Worm (Caenorhabditis elegans): ENCODE data around the gene sqst-2.

sqst-2 gene

DNA sequence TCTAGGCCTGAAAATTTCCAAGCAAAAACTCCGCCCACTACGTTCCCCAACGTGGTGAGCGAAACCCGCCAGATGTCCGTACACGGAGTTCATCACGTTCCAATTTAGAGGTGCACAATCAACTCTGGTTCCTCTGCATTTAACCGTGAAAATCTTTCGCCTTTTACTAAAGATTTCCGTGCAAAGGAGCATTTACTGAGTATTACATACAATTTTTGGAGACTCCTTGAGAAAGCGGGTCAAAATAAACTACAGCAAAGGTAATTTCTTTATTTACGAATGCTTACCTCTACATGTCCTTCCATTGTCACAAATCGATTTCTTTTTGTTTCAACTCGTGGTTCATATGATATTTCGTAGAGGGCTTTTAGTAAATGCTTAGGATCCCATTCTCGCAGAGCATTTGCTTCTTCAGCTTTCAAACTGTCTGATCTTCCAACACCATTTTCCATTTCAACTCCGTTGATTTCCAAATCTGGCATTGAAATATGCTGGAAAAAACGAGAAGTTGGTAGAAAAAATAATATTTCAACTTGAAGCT, 12.1 kb downstream of the sqst-2 start, which contains the start of gene F42C5.9:
F42C5.9 (minus strand) TSS at position 491 of the 541 bp plus-strand sequence.
- peak; percentile 1 for TF ChIP-seq ama-1 (optimal IDR thresholded peaks at IDR 0.05)
- no peak for TF ChIP-seq ets-7 (tag; optimal IDR thresholded peaks at IDR 0.05)

DNA sequence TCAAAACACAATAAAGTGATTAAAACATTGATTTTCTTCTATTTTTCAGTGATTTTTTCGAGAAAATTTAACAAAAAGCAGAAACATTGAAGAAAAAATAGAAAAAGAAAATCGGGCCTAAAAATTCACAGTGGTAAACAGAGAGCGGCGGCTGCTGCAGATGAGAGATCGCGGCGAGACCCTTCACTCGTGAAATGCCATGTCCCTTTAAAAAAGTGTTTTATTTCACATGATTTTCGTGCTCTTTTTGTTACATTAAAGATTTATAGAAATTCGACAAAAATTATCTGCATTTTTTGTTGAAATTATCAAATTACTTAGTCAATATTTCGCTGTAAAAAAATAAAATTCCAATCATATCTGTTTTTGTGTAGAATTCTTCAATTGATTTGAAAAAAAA, 14.8 kb downstream of the sqst-2 start:
- TF ChIP-seq pes-1 (GFP tag; IDR thresholded peaks at IDR 0.05) (no peak), tbx-37 (GFP tag; conservative IDR thresholded peaks at IDR 0.05) (no peak), ama-1 (optimal IDR thresholded peaks at IDR 0.05) (no peak), flt-1 (GFP tag; IDR thresholded peaks at IDR 0.05) (no peak), tbx-11 (GFP tag; IDR thresholded peaks at IDR 0.05) (no peak), hnd-1 (tag; optimal IDR thresholded peaks at IDR 0.05) (no peak), aly-1 (tag; optimal IDR thresholded peaks at IDR 0.05) (no peak)

DNA sequence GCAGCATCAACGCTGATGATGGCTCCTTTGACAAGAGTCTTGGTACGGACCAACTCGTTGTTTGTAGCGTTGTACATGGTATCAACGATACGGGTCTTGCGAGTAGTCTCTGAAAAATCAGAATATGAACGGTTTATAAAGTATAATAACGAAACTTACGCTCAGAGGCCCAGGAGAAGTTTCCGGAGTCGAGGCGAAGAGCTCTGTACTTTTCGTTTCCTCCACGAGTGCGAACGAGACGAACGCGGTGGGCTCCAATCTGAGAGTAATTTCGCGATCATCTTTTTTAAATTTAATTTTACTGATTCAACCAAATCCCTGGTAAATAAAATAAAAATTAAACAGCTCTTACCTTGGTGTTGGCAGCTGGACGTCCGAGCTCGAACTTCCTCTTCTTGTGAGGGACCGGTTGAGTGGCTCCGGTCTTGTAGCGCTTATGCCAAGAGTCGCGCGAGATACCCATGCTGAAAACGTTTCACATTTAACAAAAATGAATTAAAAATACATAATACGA, 15.3 kb downstream of the sqst-2 start, which contains the start of gene rps-8:
rps-8 (minus strand) TSS at position 464 of the 514 bp plus-strand sequence.
- TF ChIP-seq hmg-4 (GFP tag; optimal IDR thresholded peaks at IDR 0.05), result no peak
- TF ChIP-seq sea-1 (GFP tag; conservative IDR thresholded peaks at IDR 0.05), result no peak
- TF ChIP-seq ets-7 (tag; optimal IDR thresholded peaks at IDR 0.05), result no peak
- TF ChIP-seq ceh-36 (tag; optimal IDR thresholded peaks at IDR 0.05), result no peak
- no peak for TF ChIP-seq tra-4 (tag; optimal IDR thresholded peaks at IDR 0.05)
- no peak for TF ChIP-seq B0310.2 (tag; optimal IDR thresholded peaks at IDR 0.05)
- no peak for TF ChIP-seq pes-1 (GFP tag; IDR thresholded peaks at IDR 0.05)
- TF ChIP-seq hmbx-1 (tag; optimal IDR thresholded peaks at IDR 0.05), result no peak
- TF ChIP-seq tbx-37 (GFP tag; conservative IDR thresholded peaks at IDR 0.05), result no peak
- no peak for TF ChIP-seq ama-1 (optimal IDR thresholded peaks at IDR 0.05)
- TF ChIP-seq flt-1 (GFP tag; IDR thresholded peaks at IDR 0.05), result no peak
- no peak for TF ChIP-seq ceh-13 (GFP tag; optimal IDR thresholded peaks at IDR 0.05)
- TF ChIP-seq tbx-11 (GFP tag; IDR thresholded peaks at IDR 0.05), result no peak
- no peak for TF ChIP-seq F13C5.2 (tag; optimal IDR thresholded peaks at IDR 0.05)
- no peak for TF ChIP-seq hnd-1 (tag; optimal IDR thresholded peaks at IDR 0.05)
- TF ChIP-seq scrt-1 (GFP tag; IDR thresholded peaks at IDR 0.05), result no peak
- TF ChIP-seq aly-1 (tag; optimal IDR thresholded peaks at IDR 0.05), result no peak

DNA sequence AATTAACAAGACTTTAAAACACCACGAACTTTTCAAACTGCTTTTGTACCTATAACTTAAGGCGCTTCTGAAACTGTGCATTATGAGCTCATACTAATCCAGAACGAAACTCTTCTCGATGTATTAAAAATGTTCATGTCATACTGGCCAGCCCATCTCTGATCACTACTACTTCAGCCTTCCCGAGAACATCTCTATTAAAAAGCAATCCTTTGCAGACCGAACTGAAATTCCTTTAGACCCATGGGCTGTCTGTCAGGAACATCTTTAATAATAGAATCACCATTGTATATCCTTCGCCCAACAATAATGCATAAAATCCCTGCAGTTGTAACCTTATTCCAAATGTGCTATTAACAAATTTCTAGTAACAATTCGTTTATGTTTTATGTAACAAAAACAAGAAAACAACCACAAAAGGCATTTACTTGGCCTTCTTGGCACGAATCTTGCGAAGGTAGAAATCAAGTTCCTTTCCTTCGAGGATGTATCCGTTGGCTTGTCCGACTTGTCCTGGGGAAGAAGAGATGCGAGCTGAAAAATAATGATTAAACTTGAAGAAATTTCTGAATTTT, 16.1 kb downstream of the sqst-2 start:
- no peak for TF ChIP-seq tbx-11 (GFP tag; IDR thresholded peaks at IDR 0.05)
- no peak for TF ChIP-seq ets-7 (tag; optimal IDR thresholded peaks at IDR 0.05)
- no peak for TF ChIP-seq hnd-1 (tag; optimal IDR thresholded peaks at IDR 0.05)
- TF ChIP-seq ama-1 (optimal IDR thresholded peaks at IDR 0.05), result no peak
- TF ChIP-seq aly-1 (tag; optimal IDR thresholded peaks at IDR 0.05), result no peak
- no peak for TF ChIP-seq ceh-36 (tag; optimal IDR thresholded peaks at IDR 0.05)
- TF ChIP-seq sea-1 (GFP tag; conservative IDR thresholded peaks at IDR 0.05), result no peak
- TF ChIP-seq F13C5.2 (tag; optimal IDR thresholded peaks at IDR 0.05), result no peak
- no peak for TF ChIP-seq tra-4 (tag; optimal IDR thresholded peaks at IDR 0.05)
- TF ChIP-seq pes-1 (GFP tag; IDR thresholded peaks at IDR 0.05), result no peak
- no peak for TF ChIP-seq ceh-13 (GFP tag; optimal IDR thresholded peaks at IDR 0.05)
- TF ChIP-seq B0310.2 (tag; optimal IDR thresholded peaks at IDR 0.05), result no peak
- TF ChIP-seq hmbx-1 (tag; optimal IDR thresholded peaks at IDR 0.05), result no peak
- no peak for TF ChIP-seq scrt-1 (GFP tag; IDR thresholded peaks at IDR 0.05)
- no peak for TF ChIP-seq flt-1 (GFP tag; IDR thresholded peaks at IDR 0.05)
- no peak for TF ChIP-seq tbx-37 (GFP tag; conservative IDR thresholded peaks at IDR 0.05)
- no peak for TF ChIP-seq hmg-4 (GFP tag; optimal IDR thresholded peaks at IDR 0.05)

DNA sequence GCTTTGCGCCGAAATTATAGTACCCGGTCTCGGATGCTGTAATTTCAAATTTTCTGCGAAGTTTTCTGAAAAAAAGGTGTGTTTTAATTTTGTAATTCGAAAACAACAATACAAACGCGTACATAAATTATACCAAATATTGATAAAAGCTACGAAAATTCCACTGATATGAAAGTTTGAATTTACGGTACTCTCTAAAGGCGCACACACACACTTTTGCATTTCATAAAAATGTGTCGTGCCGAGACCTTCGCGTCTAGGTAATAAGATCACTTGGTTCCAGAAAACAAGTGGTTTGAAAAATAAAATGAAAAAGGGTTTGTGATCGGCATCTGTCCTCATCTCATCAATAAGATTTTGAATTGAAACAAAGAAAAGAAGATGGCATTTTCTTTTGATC, 17.9 kb downstream of the sqst-2 start:
- TF ChIP-seq hnd-1 (tag; optimal IDR thresholded peaks at IDR 0.05), result no peak
- no peak for TF ChIP-seq sea-1 (GFP tag; conservative IDR thresholded peaks at IDR 0.05)
- no peak for TF ChIP-seq hmg-4 (GFP tag; optimal IDR thresholded peaks at IDR 0.05)
- no peak for TF ChIP-seq ets-7 (tag; optimal IDR thresholded peaks at IDR 0.05)
- no peak for TF ChIP-seq pes-1 (GFP tag; IDR thresholded peaks at IDR 0.05)
- TF ChIP-seq tbx-37 (GFP tag; conservative IDR thresholded peaks at IDR 0.05), result no peak
- no peak for TF ChIP-seq hmbx-1 (tag; optimal IDR thresholded peaks at IDR 0.05)
- no peak for TF ChIP-seq F13C5.2 (tag; optimal IDR thresholded peaks at IDR 0.05)
- no peak for TF ChIP-seq tbx-11 (GFP tag; IDR thresholded peaks at IDR 0.05)
- TF ChIP-seq scrt-1 (GFP tag; IDR thresholded peaks at IDR 0.05), result no peak
- no peak for TF ChIP-seq tra-4 (tag; optimal IDR thresholded peaks at IDR 0.05)

DNA sequence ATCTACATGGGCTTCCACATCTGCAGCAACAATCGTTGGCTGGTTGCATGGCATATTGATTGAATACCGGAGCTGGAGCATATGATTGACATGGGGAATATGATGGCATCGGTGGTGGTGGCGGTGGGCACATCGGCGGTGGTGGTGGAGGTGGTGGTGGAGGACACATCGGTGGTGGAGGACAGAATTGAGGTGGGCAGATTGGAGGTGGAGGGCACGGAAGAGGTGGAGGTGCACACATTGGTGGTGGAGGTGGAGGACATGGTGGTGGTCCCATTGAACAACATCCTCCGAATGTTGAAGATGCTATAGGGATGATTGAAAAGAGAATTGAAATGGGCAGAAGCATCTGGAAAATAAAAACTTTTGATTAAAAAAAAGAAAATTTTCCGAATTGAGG, 18.4 kb downstream of the sqst-2 start, which contains the start of gene grl-4:
grl-4 (minus strand) TSS at position 351 of the 400 bp plus-strand sequence.
- TF ChIP-seq ama-1 (optimal IDR thresholded peaks at IDR 0.05), result no peak
- no peak for TF ChIP-seq B0310.2 (tag; optimal IDR thresholded peaks at IDR 0.05)
- no peak for TF ChIP-seq flt-1 (GFP tag; IDR thresholded peaks at IDR 0.05)
- no peak for TF ChIP-seq tbx-11 (GFP tag; IDR thresholded peaks at IDR 0.05)
- no peak for TF ChIP-seq sea-1 (GFP tag; conservative IDR thresholded peaks at IDR 0.05)
- no peak for TF ChIP-seq hmbx-1 (tag; optimal IDR thresholded peaks at IDR 0.05)
- TF ChIP-seq ets-7 (tag; optimal IDR thresholded peaks at IDR 0.05), result no peak
- no peak for TF ChIP-seq hmg-4 (GFP tag; optimal IDR thresholded peaks at IDR 0.05)
- no peak for TF ChIP-seq F13C5.2 (tag; optimal IDR thresholded peaks at IDR 0.05)
- TF ChIP-seq hnd-1 (tag; optimal IDR thresholded peaks at IDR 0.05), result no peak
- no peak for TF ChIP-seq tra-4 (tag; optimal IDR thresholded peaks at IDR 0.05)

DNA sequence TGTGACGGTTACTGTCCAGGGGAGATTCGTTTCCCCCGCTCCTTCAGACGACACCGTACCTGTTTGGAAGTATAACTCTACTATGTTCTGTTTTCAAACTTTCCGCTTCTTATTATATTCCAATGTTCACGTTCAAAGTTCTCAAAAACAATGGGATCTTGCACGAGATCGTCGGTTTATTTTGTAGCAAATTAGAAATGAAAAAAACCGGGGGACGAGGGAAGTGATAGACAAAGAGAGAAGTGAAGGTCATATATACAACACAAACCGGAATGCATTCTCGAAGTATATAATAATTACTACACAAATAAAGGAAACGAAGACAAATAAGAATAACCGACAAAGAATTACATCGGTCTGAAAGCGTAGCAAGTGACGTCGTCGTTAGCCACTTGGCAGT, 19.1 kb downstream of the sqst-2 start:
- TF ChIP-seq ceh-36 (tag; optimal IDR thresholded peaks at IDR 0.05) (no peak), hmbx-1 (tag; optimal IDR thresholded peaks at IDR 0.05) (no peak), flt-1 (GFP tag; IDR thresholded peaks at IDR 0.05) (no peak), tbx-37 (GFP tag; conservative IDR thresholded peaks at IDR 0.05) (no peak), aly-1 (tag; optimal IDR thresholded peaks at IDR 0.05) (no peak), ceh-13 (GFP tag; optimal IDR thresholded peaks at IDR 0.05) (no peak), tbx-11 (GFP tag; IDR thresholded peaks at IDR 0.05) (no peak), sea-1 (GFP tag; conservative IDR thresholded peaks at IDR 0.05) (no peak), pes-1 (GFP tag; IDR thresholded peaks at IDR 0.05) (no peak), ets-7 (tag; optimal IDR thresholded peaks at IDR 0.05) (no peak), tra-4 (tag; optimal IDR thresholded peaks at IDR 0.05) (no peak), hmg-4 (GFP tag; optimal IDR thresholded peaks at IDR 0.05) (no peak), ama-1 (optimal IDR thresholded peaks at IDR 0.05) (no peak), hnd-1 (tag; optimal IDR thresholded peaks at IDR 0.05) (no peak)

All from whole organism, early embryonic.